Worm (Caenorhabditis elegans) whole organism, early embryonic: Measurements from ENCODE around the gene mppb-1.

ENCODE experiments used
- B0310.2 ChIP-seq: sonication (generic microtip); optimal IDR thresholded peaks from 2 replicates; lab custom pipeline; 2016; ENCODE audit warnings: mild to moderate bottlenecking, missing genetic modification characterization, missing compliant biosample characterization
- ama-1 ChIP-seq: fragments of 150-350 bp; optimal IDR thresholded peaks from 2 replicates; lab custom pipeline; 2014
- flt-1 ChIP-seq: fragments of 200-800 bp; sonication (Bioruptor generic); IDR thresholded peaks from 2 replicates; pipeline ENCODE4 v1.3.6; 2022; ENCODE audit warnings: missing genetic modification characterization, missing compliant biosample characterization
- sea-1 ChIP-seq: fragments of 200-800 bp; sonication (Bioruptor generic); conservative IDR thresholded peaks from 2 replicates; pipeline ENCODE4 v1.3.6; 2022; ENCODE audit warnings: missing genetic modification characterization, missing compliant biosample characterization
- tbx-37 ChIP-seq: fragments of 200-800 bp; sonication (Bioruptor generic); conservative IDR thresholded peaks from 2 replicates; pipeline ENCODE4 v1.3.6; 2022; ENCODE audit warnings: missing genetic modification reagents, missing genetic modification characterization, missing compliant biosample characterization

DNA sequence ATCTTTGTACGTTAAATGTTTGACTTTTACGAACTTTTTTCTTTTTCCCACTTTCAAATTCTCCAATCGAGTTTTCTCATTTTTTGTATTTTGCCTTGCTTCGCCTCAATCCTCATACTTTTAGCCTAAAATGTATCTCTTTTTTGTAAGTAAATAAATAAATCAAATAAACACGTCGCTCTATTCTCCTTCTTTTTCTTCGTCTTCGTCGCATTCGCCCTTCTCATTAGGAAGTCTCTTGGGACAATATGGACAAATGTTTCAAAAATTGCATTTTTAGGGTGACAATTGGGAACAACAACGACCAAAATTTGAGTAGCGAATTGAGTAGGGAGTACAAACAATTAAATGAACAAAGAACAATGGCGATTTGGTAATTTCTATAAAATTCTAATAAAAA is 17.5 kb downstream of the mppb-1 start:
- TF ChIP-seq flt-1 (GFP tag; lab: Robert Waterston, UW) (no peak), ama-1 (no peak), B0310.2 (tag; lab: Kevin White, UChicago) (no peak), sea-1 (GFP tag; lab: Robert Waterston, UW) (no peak), tbx-37 (GFP tag; lab: Robert Waterston, UW) (no peak)
